Worm (Caenorhabditis elegans) whole organism, young adult: ENCODE measurements around the gene srw-94.
A peak's percentile ranks its signal among the peaks of the same experiment; 100 is the strongest.

Experiments
- C06A6.2 ChIP-seq: fragments of 200-800 bp; sonication (Bioruptor generic); conservative IDR thresholded peaks from 2 replicates; pipeline ENCODE4 v1.3.6; 2022; ENCODE audit warnings: missing genetic modification characterization, missing compliant biosample characterization
- C17E4.6 ChIP-seq: fragments of 200-800 bp; sonication (Bioruptor generic); IDR thresholded peaks from 2 replicates; pipeline ENCODE4 v1.3.6; 2022; ENCODE audit warnings: missing genetic modification reagents, missing genetic modification characterization, missing compliant biosample characterization
- D2030.7 ChIP-seq: fragments of 200-800 bp; sonication (Bioruptor generic); IDR thresholded peaks from 2 replicates; pipeline ENCODE4 v1.3.6; 2022; ENCODE audit warnings: missing genetic modification reagents, missing genetic modification characterization, missing compliant biosample characterization
- F33H1.4 ChIP-seq: fragments of 200-800 bp; sonication (Bioruptor generic); IDR thresholded peaks from 2 replicates; pipeline ENCODE4 v1.3.6; 2022; ENCODE audit warnings: missing genetic modification reagents, missing genetic modification characterization, missing compliant biosample characterization
- F49E8.2 ChIP-seq: sonication (generic microtip); optimal IDR thresholded peaks from 3 replicates; lab custom pipeline; 2017; ENCODE audit warnings: missing genetic modification characterization, mild to moderate bottlenecking, missing compliant biosample characterization, antibody characterized with exemption, moderate library complexity; ENCODE audit not compliant: insufficient read depth
- F52B5.7 ChIP-seq: sonication (generic microtip); optimal IDR thresholded peaks from 2 replicates; lab custom pipeline; 2016; ENCODE audit warnings: mild to moderate bottlenecking, missing genetic modification characterization, missing compliant biosample characterization
- F57A8.1 ChIP-seq: fragments of 200-800 bp; sonication (Bioruptor generic); optimal IDR thresholded peaks from 2 replicates; lab custom pipeline; 2018; ENCODE audit warnings: mild to moderate bottlenecking, missing genetic modification characterization, moderate library complexity, missing compliant biosample characterization
- F57C9.4 ChIP-seq: sonication (generic microtip); optimal IDR thresholded peaks from 2 replicates; lab custom pipeline; 2017; ENCODE audit warnings: mild to moderate bottlenecking, missing genetic modification characterization, missing compliant biosample characterization
- K11D2.4 ChIP-seq: fragments of 200-800 bp; sonication (Bioruptor generic); IDR thresholded peaks from 2 replicates; pipeline ENCODE4 v1.3.6; 2022; ENCODE audit warnings: missing genetic modification reagents, missing genetic modification characterization, missing compliant biosample characterization
- K12H6.12 ChIP-seq: fragments of 200-800 bp; sonication (Bioruptor generic); optimal IDR thresholded peaks from 2 replicates; lab custom pipeline; 2018; ENCODE audit warnings: mild to moderate bottlenecking, missing genetic modification characterization, missing compliant biosample characterization
- Y67H2A.10 ChIP-seq: fragments of 200-800 bp; sonication (Bioruptor generic); conservative IDR thresholded peaks from 2 replicates; pipeline ENCODE4 v1.3.6; 2022; ENCODE audit warnings: missing genetic modification reagents, missing genetic modification characterization, missing compliant biosample characterization
- ZK185.1 ChIP-seq: sonication (generic microtip); optimal IDR thresholded peaks from 2 replicates; lab custom pipeline; 2016; ENCODE audit warnings: mild to moderate bottlenecking, missing genetic modification characterization, missing compliant biosample characterization; ENCODE audit not compliant: poor library complexity, severe bottlenecking
- aptf-2 ChIP-seq: fragments of 200-800 bp; sonication (Bioruptor generic); conservative IDR thresholded peaks from 2 replicates; pipeline ENCODE4 v1.3.6; 2022; ENCODE audit warnings: missing genetic modification reagents, missing genetic modification characterization, missing compliant biosample characterization
- attf-5 ChIP-seq: fragments of 200-800 bp; sonication (Bioruptor generic); optimal IDR thresholded peaks from 2 replicates; lab custom pipeline; 2018; ENCODE audit warnings: mild to moderate bottlenecking, missing genetic modification characterization, missing compliant biosample characterization
- attf-6 ChIP-seq: fragments of 200-800 bp; sonication (Bioruptor generic); IDR thresholded peaks from 2 replicates; pipeline ENCODE4 v1.3.6; 2022; ENCODE audit warnings: missing genetic modification reagents, missing genetic modification characterization, missing compliant biosample characterization
- bed-2 ChIP-seq: fragments of 200-800 bp; sonication (Bioruptor generic); IDR thresholded peaks from 2 replicates; pipeline ENCODE4 v1.3.6; 2022; ENCODE audit warnings: missing genetic modification reagents, missing genetic modification characterization, missing compliant biosample characterization
- dox-1 ChIP-seq: fragments of 200-800 bp; sonication (Bioruptor generic); IDR thresholded peaks from 2 replicates; pipeline ENCODE4 v1.3.6; 2022; ENCODE audit warnings: missing genetic modification reagents, missing genetic modification characterization, missing compliant biosample characterization
- dpl-1 ChIP-seq: fragments of 150-350 bp; optimal IDR thresholded peaks from 2 replicates; lab custom pipeline; 2014; ENCODE audit warnings: missing biosample characterization, missing genetic modification reagents, missing genetic modification characterization
- ets-4 ChIP-seq: fragments of 200-800 bp; sonication (Bioruptor generic); optimal IDR thresholded peaks from 2 replicates; lab custom pipeline; 2018; ENCODE audit warnings: mild to moderate bottlenecking, missing genetic modification characterization, missing compliant biosample characterization
- fkh-3 ChIP-seq: sonication (generic microtip); optimal IDR thresholded peaks from 2 replicates; lab custom pipeline; 2016; ENCODE audit warnings: mild to moderate bottlenecking, missing genetic modification characterization, missing compliant biosample characterization
- gei-17 ChIP-seq: fragments of 200-800 bp; sonication (Bioruptor generic); optimal IDR thresholded peaks from 2 replicates; lab custom pipeline; 2018; ENCODE audit warnings: mild to moderate bottlenecking, missing genetic modification characterization, missing compliant biosample characterization
- him-1 ChIP-seq: sonication (generic microtip); optimal IDR thresholded peaks from 2 replicates; lab custom pipeline; 2016; ENCODE audit warnings: missing genotype, missing genetic modification reagents, missing genetic modification characterization, missing compliant biosample characterization
- hmg-1.2 ChIP-seq: fragments of 200-800 bp; sonication (Bioruptor generic); IDR thresholded peaks from 2 replicates; pipeline ENCODE4 v1.3.6; 2022; ENCODE audit warnings: missing genetic modification reagents, missing genetic modification characterization, missing compliant biosample characterization
- let-526 ChIP-seq: fragments of 200-800 bp; sonication (Bioruptor generic); IDR thresholded peaks from 2 replicates; pipeline ENCODE4 v1.3.6; 2022; ENCODE audit warnings: missing genetic modification reagents, missing genetic modification characterization, missing compliant biosample characterization
- lin-40 ChIP-seq: sonication (generic microtip); optimal IDR thresholded peaks from 2 replicates; lab custom pipeline; 2016; ENCODE audit warnings: missing genetic modification characterization, mild to moderate bottlenecking, missing compliant biosample characterization, missing genotype, missing genetic modification reagents
- lir-1 ChIP-seq: fragments of 200-800 bp; sonication (Bioruptor generic); conservative IDR thresholded peaks from 2 replicates; pipeline ENCODE4 v1.3.6; 2022; ENCODE audit warnings: missing genetic modification reagents, missing genetic modification characterization, missing compliant biosample characterization
- madf-3 ChIP-seq: fragments of 200-800 bp; sonication (Bioruptor generic); IDR thresholded peaks from 2 replicates; pipeline ENCODE4 v1.3.6; 2022; ENCODE audit warnings: missing genetic modification reagents, missing genetic modification characterization, missing compliant biosample characterization
- madf-6 ChIP-seq: fragments of 200-800 bp; sonication (Bioruptor generic); IDR thresholded peaks from 2 replicates; pipeline ENCODE4 v1.3.6; 2022; ENCODE audit warnings: missing genetic modification reagents, missing genetic modification characterization, missing compliant biosample characterization
- madf-8 ChIP-seq: fragments of 200-800 bp; sonication (Bioruptor generic); conservative IDR thresholded peaks from 2 replicates; pipeline ENCODE4 v1.3.6; 2022; ENCODE audit warnings: missing genetic modification reagents, missing genetic modification characterization, missing compliant biosample characterization
- mcd-1 ChIP-seq: fragments of 200-800 bp; sonication (Bioruptor generic); IDR thresholded peaks from 2 replicates; pipeline ENCODE4 v1.3.6; 2022; ENCODE audit warnings: missing genetic modification reagents, missing genetic modification characterization, missing compliant biosample characterization
- mel-28 ChIP-seq: sonication (generic microtip); optimal IDR thresholded peaks from 2 replicates; lab custom pipeline; 2016; ENCODE audit warnings: borderline replicate concordance, mild to moderate bottlenecking, missing genetic modification characterization, missing compliant biosample characterization
- nfyb-1 ChIP-seq: fragments of 200-800 bp; sonication (Bioruptor generic); IDR thresholded peaks from 2 replicates; pipeline ENCODE4 v1.3.6; 2022; ENCODE audit warnings: missing genetic modification reagents, missing genetic modification characterization, missing compliant biosample characterization
- nhr-120 ChIP-seq: fragments of 200-800 bp; sonication (Bioruptor generic); IDR thresholded peaks from 2 replicates; pipeline ENCODE4 v1.3.6; 2022; ENCODE audit warnings: missing genetic modification characterization, missing compliant biosample characterization
- nhr-90 ChIP-seq: sonication (generic microtip); optimal IDR thresholded peaks from 2 replicates; lab custom pipeline; 2016; ENCODE audit warnings: missing genotype, mild to moderate bottlenecking, missing genetic modification characterization, missing compliant biosample characterization
- pha-4 ChIP-seq: fragments of 150-350 bp; sonication (generic microtip); optimal IDR thresholded peaks from 2 replicates; lab custom pipeline; 2014; ENCODE audit warnings: missing biosample characterization, missing genetic modification reagents, missing genetic modification characterization
- rec-8 ChIP-seq, 2 experiments: sonication (generic microtip); optimal IDR thresholded peaks; 2 replicates each; lab custom pipeline; 2016; ENCODE audit warnings: mild to moderate bottlenecking in 2 of 2, missing genetic modification characterization in 2 of 2, missing genetic modification reagents in 2 of 2, missing genotype in 2 of 2, missing biosample characterization in 1 of 2, missing compliant biosample characterization in 1 of 2, moderate library complexity in 1 of 2
- repo-1 ChIP-seq: sonication (generic microtip); optimal IDR thresholded peaks from 2 replicates; lab custom pipeline; 2017; ENCODE audit warnings: mild to moderate bottlenecking, missing genetic modification characterization, missing compliant biosample characterization
- sea-2 ChIP-seq: fragments of 200-800 bp; sonication (Bioruptor generic); IDR thresholded peaks from 2 replicates; pipeline ENCODE4 v1.3.6; 2022; ENCODE audit warnings: missing genetic modification characterization, missing compliant biosample characterization
- snpc-1.1 ChIP-seq: sonication (generic microtip); optimal IDR thresholded peaks from 2 replicates; lab custom pipeline; 2017; ENCODE audit warnings: missing genetic modification characterization, mild to moderate bottlenecking, missing compliant biosample characterization, antibody characterized with exemption, moderate library complexity, missing genotype, missing genetic modification reagents; ENCODE audit not compliant: insufficient read depth
- snpc-3.4 ChIP-seq: sonication (generic microtip); optimal IDR thresholded peaks from 2 replicates; lab custom pipeline; 2017; ENCODE audit warnings: missing genetic modification characterization, mild to moderate bottlenecking, missing compliant biosample characterization, antibody characterized with exemption, moderate library complexity, missing genotype, missing genetic modification reagents
- snpc-4 ChIP-seq, 5 experiments: fragments of 150-350 bp in 1 of 5; sonication (generic microtip) in 4 of 5; optimal IDR thresholded peaks; 2 replicates each; lab custom pipeline; 2014 to 2018; ENCODE audit warnings: missing genetic modification characterization in 5 of 5, missing biosample characterization in 3 of 5, antibody characterized with exemption in 2 of 5, mild to moderate bottlenecking in 2 of 5, missing compliant biosample characterization in 2 of 5, missing genotype in 2 of 5, moderate library complexity in 2 of 5, missing genetic modification reagents in 1 of 5
- zfh-2 ChIP-seq: fragments of 200-800 bp; sonication (Bioruptor generic); conservative IDR thresholded peaks from 2 replicates; pipeline ENCODE4 v1.3.6; 2022; ENCODE audit warnings: missing genetic modification reagents, missing genetic modification characterization, missing compliant biosample characterization
- zim-3 ChIP-seq: sonication (generic microtip); optimal IDR thresholded peaks from 2 replicates; lab custom pipeline; 2017; ENCODE audit warnings: mild to moderate bottlenecking, missing genetic modification characterization, moderate library complexity, missing compliant biosample characterization
- ztf-18 ChIP-seq: sonication (generic microtip); optimal IDR thresholded peaks from 2 replicates; lab custom pipeline; 2016; ENCODE audit warnings: missing genotype, mild to moderate bottlenecking, missing genetic modification characterization, missing compliant biosample characterization
- ztf-28 ChIP-seq: fragments of 200-800 bp; sonication (Bioruptor generic); IDR thresholded peaks from 2 replicates; pipeline ENCODE4 v1.3.6; 2022; ENCODE audit warnings: missing genetic modification reagents, missing genetic modification characterization, missing compliant biosample characterization

Gene srw-94

ce11 chrIV:4789445-4789844 lies 24.8 kb upstream of the srw-94 start, which contains the start of gene R11E3.1:
TSS of gene R11E3.1 (plus strand) at chrIV:4789745.
- TF ChIP-seq ztf-18 (tag; lab: Kevin White, UChicago) (no peak), sea-2 (GFP tag; lab: Robert Waterston, UW) (no peak), attf-5 (no peak), mel-28 (tag; lab: Kevin White, UChicago) (no peak), rec-8 (tag; optimal IDR thresholded peaks at IDR 0.05; lab: Kevin White, UChicago) (no peak), C06A6.2 (GFP tag; lab: Robert Waterston, UW) (no peak), F57C9.4 (no peak), K12H6.12 (no peak), D2030.7 (GFP tag; lab: Robert Waterston, UW) (no peak), nhr-120 (GFP tag; lab: Robert Waterston, UW) (no peak), madf-6 (GFP tag; lab: Robert Waterston, UW) (no peak), lir-1 (no peak), aptf-2 (GFP tag; lab: Robert Waterston, UW) (no peak), Y67H2A.10 (GFP tag; lab: Robert Waterston, UW) (no peak), ets-4 (no peak)
- TF ChIP-seq, all 124 proteins: peak for 0

ce11 chrIV:4795111-4795510 lies 19.2 kb upstream of the srw-94 start:
- no peak for TF ChIP-seq rec-8 (tag; optimal IDR thresholded peaks at IDR 0.05; lab: Kevin White, UChicago)
- TF ChIP-seq bed-2 (GFP tag; lab: Robert Waterston, UW): no peak
- 0 out of 2 replicates have a peak, but pooled peaks have one; percentile 9 for TF ChIP-seq hmg-1.2
- TF ChIP-seq zim-3: no peak
- no peak for TF ChIP-seq K11D2.4
- no peak for TF ChIP-seq K12H6.12
- no peak for TF ChIP-seq pha-4

- TF ChIP-seq attf-6 (no peak), nhr-90 (no peak), F57A8.1 (no peak), snpc-3.4 (tag; lab: Kevin White, UChicago) (peak; percentile 27), lin-40 (tag; lab: Kevin White, UChicago) (peak; percentile 3), repo-1 (tag; lab: Kevin White, UChicago) (no peak), dpl-1 (GFP tag; lab: Kevin White, UChicago) (no peak), let-526 (no peak), F33H1.4 (GFP tag; lab: Robert Waterston, UW) (no peak), madf-3 (GFP tag; lab: Robert Waterston, UW) (no peak), zfh-2 (GFP tag; lab: Robert Waterston, UW) (no peak), ZK185.1 (tag; lab: Kevin White, UChicago) (no peak), dox-1 (GFP tag; lab: Robert Waterston, UW) (no peak), F49E8.2 (tag; lab: Kevin White, UChicago) (no peak), snpc-1.1 (tag; lab: Kevin White, UChicago) (no peak), lir-1 (no peak), gei-17 (GFP tag; lab: Kevin White, UChicago) (no peak), attf-5 (peak; percentile 40), C06A6.2 (GFP tag; lab: Robert Waterston, UW) (no peak), snpc-4 (GFP tag; optimal IDR thresholded peaks at IDR 0.05; lab: Kevin White, UChicago) (peak; percentile 15), snpc-4 (tag; optimal IDR thresholded peaks at IDR 0.05; lab: Kevin White, UChicago) (peak in 2 of 4 experiments; percentile 6 to 58), nfyb-1 (no peak), aptf-2 (GFP tag; lab: Robert Waterston, UW) (no peak), mcd-1 (GFP tag; lab: Robert Waterston, UW) (peak; percentile 79), him-1 (tag; lab: Kevin White, UChicago) (no peak), fkh-3 (tag; lab: Kevin White, UChicago) (no peak), ztf-28 (GFP tag; lab: Robert Waterston, UW) (no peak), C17E4.6 (GFP tag; lab: Robert Waterston, UW) (no peak), madf-8 (GFP tag; lab: Robert Waterston, UW) (no peak), F52B5.7 (tag; lab: Kevin White, UChicago) (no peak)
Measured at ce11 chrIV:4799114-4799513, 15.2 kb upstream of the srw-94 start, which contains the start of gene eor-1. TSS of gene eor-1 (minus strand) at chrIV:4799178.
